Worm (Caenorhabditis elegans) whole organism, L1 larva: ENCODE data around the gene lron-1.

ENCODE experiments used
- egl-27 ChIP-seq, 2 experiments: fragments of 150-350 bp in 1 of 2; sonication (generic microtip); optimal IDR thresholded peaks; 3 replicates each; lab custom pipeline; 2017 to 2018; ENCODE audit warnings: missing biosample characterization in 2 of 2, missing genetic modification characterization in 2 of 2, missing genetic modification reagents in 2 of 2
- jun-1 ChIP-seq: fragments of 150-350 bp; optimal IDR thresholded peaks from 2 replicates; lab custom pipeline; 2014; ENCODE audit warnings: missing biosample characterization, missing genetic modification reagents, missing genetic modification characterization
- lin-39 ChIP-seq: fragments of 150-350 bp; optimal IDR thresholded peaks from 2 replicates; lab custom pipeline; 2014; ENCODE audit warnings: missing biosample characterization, missing genetic modification reagents, missing genetic modification characterization
- nhr-237 ChIP-seq: fragments of 150-350 bp; optimal IDR thresholded peaks from 2 replicates; lab custom pipeline; 2014; ENCODE audit warnings: missing biosample characterization, missing genetic modification characterization
- pag-3 ChIP-seq: sonication (generic microtip); optimal IDR thresholded peaks from 2 replicates; lab custom pipeline; 2017; ENCODE audit warnings: missing genetic modification characterization, mild to moderate bottlenecking, missing compliant biosample characterization, antibody characterized with exemption, borderline replicate concordance; ENCODE audit not compliant: insufficient read depth
- snpc-4 ChIP-seq: fragments of 150-350 bp; optimal IDR thresholded peaks from 2 replicates; lab custom pipeline; 2014; ENCODE audit warnings: missing biosample characterization, missing genetic modification characterization
- xbp-1 ChIP-seq: sonication (generic microtip); optimal IDR thresholded peaks from 2 replicates; lab custom pipeline; 2016; ENCODE audit warnings: missing genetic modification characterization, missing compliant biosample characterization
- ztf-11 ChIP-seq, 2 experiments: sonication (generic microtip); optimal IDR thresholded peaks; 2 replicates each; lab custom pipeline; 2016 to 2017; ENCODE audit warnings: missing genetic modification characterization in 2 of 2, missing biosample characterization in 1 of 2, missing compliant biosample characterization in 1 of 2

DNA sequence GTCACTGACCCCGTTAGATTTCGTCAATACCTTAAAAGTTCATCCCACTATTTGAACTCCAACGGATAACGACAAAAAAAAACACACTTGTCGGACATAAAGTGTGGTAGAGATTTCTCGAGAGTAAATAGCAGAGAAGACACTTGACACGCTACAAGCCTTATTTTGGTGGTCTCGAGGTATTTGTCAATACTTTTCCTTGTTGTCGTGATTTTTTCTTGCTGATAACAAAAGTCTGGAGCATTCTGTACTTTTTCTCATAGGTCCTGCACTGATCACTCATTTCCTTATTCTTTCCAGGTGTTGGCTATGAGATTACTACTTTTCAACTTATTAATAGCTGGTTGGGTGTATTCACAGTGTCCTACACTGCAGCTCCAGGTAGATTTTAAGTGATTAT lies at the start of gene lron-1:
- TF ChIP-seq snpc-4, result no peak
- no peak for TF ChIP-seq ztf-11 (tag; optimal IDR thresholded peaks at IDR 0.05; lab: Kevin White, UChicago)
- no peak for TF ChIP-seq xbp-1
- TF ChIP-seq egl-27 (tag; optimal IDR thresholded peaks at IDR 0.05; lab: Kevin White, UChicago), result no peak
- no peak for TF ChIP-seq jun-1 (tag; lab: Kevin White, UChicago)
- TF ChIP-seq nhr-237 (tag; lab: Kevin White, UChicago), result no peak
- TF ChIP-seq lin-39 (tag; lab: Kevin White, UChicago), result no peak
- no peak for TF ChIP-seq pag-3
